Fruit fly (Drosophila melanogaster): ENCODE measurements around the gene Ran-like.

dm6 chr3L:15530638-15531225 is 45.5 kb upstream of the Ran-like start:
- TF ChIP-seq CTCF (optimal IDR thresholded peaks at IDR 0.05) = no peak
- no peak for TF ChIP-seq CG8478 (optimal IDR thresholded peaks at IDR 0.05)

Data from S2 (cell line).